Worm (Caenorhabditis elegans) whole organism, L3 larva: ENCODE data around the gene ZK353.9.

Experiments used
- R02D3.7 ChIP-seq: fragments of 150-350 bp; optimal IDR thresholded peaks from 2 replicates; lab custom pipeline; 2014; ENCODE audit warnings: missing biosample characterization, missing genetic modification characterization
- ZK546.5 ChIP-seq: sonication (generic microtip); optimal IDR thresholded peaks from 2 replicates; lab custom pipeline; 2017; ENCODE audit warnings: missing biosample characterization, missing genetic modification characterization
- aly-2 ChIP-seq: fragments of 150-350 bp; optimal IDR thresholded peaks from 2 replicates; lab custom pipeline; 2014; ENCODE audit warnings: missing biosample characterization, missing genetic modification characterization
- ama-1 ChIP-seq: fragments of 150-350 bp; optimal IDR thresholded peaks from 2 replicates; lab custom pipeline; 2018
- ceh-16 ChIP-seq: sonication (generic microtip); optimal IDR thresholded peaks from 2 replicates; lab custom pipeline; 2017; ENCODE audit warnings: missing biosample characterization, missing genetic modification characterization
- ceh-28 ChIP-seq: fragments of 150-350 bp; optimal IDR thresholded peaks from 2 replicates; lab custom pipeline; 2014; ENCODE audit warnings: missing biosample characterization, missing genetic modification reagents, missing genetic modification characterization
- ceh-82 ChIP-seq: fragments of 150-350 bp; optimal IDR thresholded peaks from 2 replicates; lab custom pipeline; 2014; ENCODE audit warnings: missing biosample characterization, missing genetic modification characterization
- ceh-9 ChIP-seq: sonication (generic microtip); optimal IDR thresholded peaks from 2 replicates; lab custom pipeline; 2018; ENCODE audit warnings: missing biosample characterization, missing genetic modification characterization
- daf-12 ChIP-seq: fragments of 150-350 bp; optimal IDR thresholded peaks from 2 replicates; lab custom pipeline; 2014; ENCODE audit warnings: missing biosample characterization, missing genetic modification reagents, missing genetic modification characterization
- egl-27 ChIP-seq: sonication (generic microtip); optimal IDR thresholded peaks from 4 replicates; lab custom pipeline; 2017; ENCODE audit warnings: missing biosample characterization, missing genetic modification reagents, missing genetic modification characterization
- egl-5 ChIP-seq: fragments of 150-350 bp; optimal IDR thresholded peaks from 2 replicates; lab custom pipeline; 2017; ENCODE audit warnings: missing biosample characterization, missing genetic modification reagents, missing genetic modification characterization, inconsistent platforms
- elt-1 ChIP-seq: fragments of 150-350 bp; optimal IDR thresholded peaks from 2 replicates; lab custom pipeline; 2014; ENCODE audit warnings: missing biosample characterization, missing genetic modification characterization
- elt-2 ChIP-seq: sonication (generic microtip); optimal IDR thresholded peaks from 2 replicates; lab custom pipeline; 2016; ENCODE audit warnings: missing genetic modification reagents, mild to moderate bottlenecking, missing genetic modification characterization, missing compliant biosample characterization
- elt-3 ChIP-seq, 3 experiments: fragments of 150-350 bp in 1 of 3; sonication (generic microtip) in 2 of 3; optimal IDR thresholded peaks; 2 replicates in 2 of 3; 4 replicates in 1 of 3; lab custom pipeline; 2014 to 2017; ENCODE audit warnings: missing biosample characterization in 3 of 3, missing genetic modification characterization in 3 of 3
- eor-1 ChIP-seq, 2 experiments: fragments of 150-350 bp; optimal IDR thresholded peaks; 2 replicates each; lab custom pipeline; 2014 to 2018; ENCODE audit warnings: missing biosample characterization in 2 of 2, missing genetic modification characterization in 2 of 2
- fkh-10 ChIP-seq: sonication (generic microtip); optimal IDR thresholded peaks from 2 replicates; lab custom pipeline; 2017; ENCODE audit warnings: missing biosample characterization, missing genetic modification reagents, missing genetic modification characterization
- fkh-2 ChIP-seq: fragments of 150-350 bp; optimal IDR thresholded peaks from 2 replicates; lab custom pipeline; 2014; ENCODE audit warnings: missing biosample characterization, missing genetic modification reagents, missing genetic modification characterization
- fos-1 ChIP-seq: fragments of 150-350 bp; optimal IDR thresholded peaks from 2 replicates; lab custom pipeline; 2014; ENCODE audit warnings: missing biosample characterization, missing genetic modification characterization
- hmg-11 ChIP-seq: sonication (generic microtip); optimal IDR thresholded peaks from 2 replicates; lab custom pipeline; 2016; ENCODE audit warnings: missing genetic modification characterization, missing compliant biosample characterization
- jun-1 ChIP-seq: fragments of 150-350 bp; optimal IDR thresholded peaks from 2 replicates; lab custom pipeline; 2014; ENCODE audit warnings: missing biosample characterization, missing genetic modification reagents, missing genetic modification characterization
- lin-15B ChIP-seq: fragments of 150-350 bp; optimal IDR thresholded peaks from 2 replicates; lab custom pipeline; 2014; ENCODE audit warnings: missing biosample characterization, missing genetic modification characterization
- lin-39 ChIP-seq: fragments of 150-350 bp; optimal IDR thresholded peaks from 2 replicates; lab custom pipeline; 2018; ENCODE audit warnings: missing biosample characterization, missing genetic modification reagents, missing genetic modification characterization
- lsy-12 ChIP-seq: sonication (generic microtip); optimal IDR thresholded peaks from 2 replicates; lab custom pipeline; 2016; ENCODE audit warnings: mild to moderate bottlenecking, missing genetic modification characterization, missing compliant biosample characterization
- mdl-1 ChIP-seq: fragments of 150-350 bp; optimal IDR thresholded peaks from 2 replicates; lab custom pipeline; 2014; ENCODE audit warnings: missing biosample characterization, missing genetic modification characterization
- mml-1 ChIP-seq: fragments of 150-350 bp; sonication (generic microtip); optimal IDR thresholded peaks from 3 replicates; lab custom pipeline; 2014; ENCODE audit warnings: missing biosample characterization, missing genetic modification characterization
- nfya-1 ChIP-seq: sonication (generic microtip); optimal IDR thresholded peaks from 2 replicates; lab custom pipeline; 2017; ENCODE audit warnings: missing genetic modification characterization, mild to moderate bottlenecking, missing compliant biosample characterization, antibody characterized with exemption, moderate library complexity; ENCODE audit not compliant: insufficient read depth
- nhr-11 ChIP-seq: fragments of 150-350 bp; optimal IDR thresholded peaks from 2 replicates; lab custom pipeline; 2014; ENCODE audit warnings: missing biosample characterization, missing genetic modification characterization
- nhr-12 ChIP-seq: fragments of 150-350 bp; optimal IDR thresholded peaks from 2 replicates; lab custom pipeline; 2014; ENCODE audit warnings: missing biosample characterization, missing genetic modification characterization
- nhr-23 ChIP-seq: fragments of 150-350 bp; optimal IDR thresholded peaks from 2 replicates; lab custom pipeline; 2014; ENCODE audit warnings: missing biosample characterization, missing genetic modification reagents, missing genetic modification characterization
- nhr-237 ChIP-seq: fragments of 150-350 bp; optimal IDR thresholded peaks from 2 replicates; lab custom pipeline; 2014; ENCODE audit warnings: missing biosample characterization, missing genetic modification characterization
- nhr-25 ChIP-seq: sonication (generic microtip); optimal IDR thresholded peaks from 2 replicates; lab custom pipeline; 2017; ENCODE audit warnings: missing biosample characterization, missing genetic modification characterization
- nhr-28 ChIP-seq: fragments of 150-350 bp; optimal IDR thresholded peaks from 2 replicates; lab custom pipeline; 2014; ENCODE audit warnings: missing biosample characterization, missing genetic modification characterization
- nhr-43 ChIP-seq: sonication (generic microtip); optimal IDR thresholded peaks from 2 replicates; lab custom pipeline; 2016; ENCODE audit warnings: mild to moderate bottlenecking, missing genetic modification characterization, missing compliant biosample characterization; ENCODE audit not compliant: poor library complexity, severe bottlenecking
- nhr-67 ChIP-seq: fragments of 150-350 bp; optimal IDR thresholded peaks from 2 replicates; lab custom pipeline; 2014; ENCODE audit warnings: missing biosample characterization, missing genetic modification characterization
- nhr-76 ChIP-seq: fragments of 150-350 bp; sonication (generic microtip); optimal IDR thresholded peaks from 5 replicates; lab custom pipeline; 2014; ENCODE audit warnings: missing biosample characterization, missing genetic modification characterization
- nhr-77 ChIP-seq: fragments of 150-350 bp; optimal IDR thresholded peaks from 2 replicates; lab custom pipeline; 2014; ENCODE audit warnings: missing biosample characterization, missing genetic modification characterization
- pha-4 ChIP-seq: fragments of 150-350 bp; optimal IDR thresholded peaks from 2 replicates; lab custom pipeline; 2014; ENCODE audit warnings: missing biosample characterization, missing genetic modification reagents, missing genetic modification characterization
- pqm-1 ChIP-seq: fragments of 150-350 bp; optimal IDR thresholded peaks from 2 replicates; lab custom pipeline; 2017; ENCODE audit warnings: missing biosample characterization, missing genetic modification characterization, inconsistent platforms
- sea-2 ChIP-seq: fragments of 150-350 bp; sonication (generic microtip); optimal IDR thresholded peaks from 4 replicates; lab custom pipeline; 2014; ENCODE audit warnings: missing biosample characterization, missing genetic modification reagents, missing genetic modification characterization
- skn-1 ChIP-seq: fragments of 150-350 bp; optimal IDR thresholded peaks from 2 replicates; lab custom pipeline; 2014; ENCODE audit warnings: missing biosample characterization, missing genetic modification characterization
- snpc-4 ChIP-seq: fragments of 150-350 bp; optimal IDR thresholded peaks from 2 replicates; lab custom pipeline; 2014; ENCODE audit warnings: missing biosample characterization, missing genetic modification characterization
- tbx-2 ChIP-seq: sonication (generic microtip); optimal IDR thresholded peaks from 2 replicates; lab custom pipeline; 2016; ENCODE audit warnings: mild to moderate bottlenecking, missing genetic modification characterization, missing compliant biosample characterization
- unc-39 ChIP-seq: sonication (generic microtip); optimal IDR thresholded peaks from 4 replicates; lab custom pipeline; 2017; ENCODE audit warnings: missing biosample characterization, missing genetic modification characterization
- unc-62 ChIP-seq: fragments of 150-350 bp; sonication (generic microtip); optimal IDR thresholded peaks from 4 replicates; lab custom pipeline; 2014; ENCODE audit warnings: missing biosample characterization, missing genetic modification reagents, missing genetic modification characterization
- zag-1 ChIP-seq: fragments of 150-350 bp; optimal IDR thresholded peaks from 2 replicates; lab custom pipeline; 2014; ENCODE audit warnings: missing biosample characterization, missing genetic modification characterization
- ztf-11 ChIP-seq: fragments of 150-350 bp; optimal IDR thresholded peaks from 2 replicates; lab custom pipeline; 2014; ENCODE audit warnings: missing biosample characterization, missing genetic modification characterization
- ztf-4 ChIP-seq: fragments of 150-350 bp; optimal IDR thresholded peaks from 2 replicates; lab custom pipeline; 2014; ENCODE audit warnings: missing biosample characterization, missing genetic modification characterization

The ZK353.9 gene

ce11 chrIII:8413501-8413900 lies 4.2 kb downstream of the ZK353.9 start:
- TF ChIP-seq nfya-1 (tag; lab: Kevin White, UChicago): no peak
- TF ChIP-seq pha-4 (tag; lab: Kevin White, UChicago): peak; percentile 32

ce11 chrIII:8416871-8417191 lies 7.5 kb downstream of the ZK353.9 start:
- no peak for TF ChIP-seq fkh-10 (GFP tag; lab: Kevin White, UChicago)
- TF ChIP-seq ztf-4 (tag; lab: Kevin White, UChicago): no peak
- TF ChIP-seq fkh-2 (tag; lab: Kevin White, UChicago): no peak
- TF ChIP-seq nhr-23 (tag; lab: Kevin White, UChicago): no peak
- TF ChIP-seq mml-1 (tag; lab: Kevin White, UChicago): no peak
- TF ChIP-seq jun-1 (tag; lab: Kevin White, UChicago): no peak
- TF ChIP-seq elt-3 (tag; optimal IDR thresholded peaks at IDR 0.05; lab: Kevin White, UChicago): no peak
- no peak for TF ChIP-seq nhr-76 (tag; lab: Kevin White, UChicago)
- TF ChIP-seq ceh-16 (tag; lab: Kevin White, UChicago): no peak
- no peak for TF ChIP-seq pqm-1
- no peak for TF ChIP-seq zag-1 (tag; lab: Kevin White, UChicago)

- TF ChIP-seq lsy-12 (tag; lab: Kevin White, UChicago): peak; percentile 95
- no peak for TF ChIP-seq egl-27 (tag; lab: Kevin White, UChicago)
- TF ChIP-seq nhr-25: peak; percentile 91
- no peak for TF ChIP-seq aly-2 (tag; lab: Kevin White, UChicago)
- TF ChIP-seq mml-1 (tag; lab: Kevin White, UChicago): no peak
- peak; percentile 91 for TF ChIP-seq lin-39 (tag; lab: Kevin White, UChicago)
- peak; percentile 79 for TF ChIP-seq pqm-1
- peak; percentile 53 for TF ChIP-seq elt-1 (tag; lab: Kevin White, UChicago)
- TF ChIP-seq fos-1 (tag; lab: Kevin White, UChicago): no peak
- TF ChIP-seq ceh-16 (tag; lab: Kevin White, UChicago): no peak
- TF ChIP-seq ztf-11: peak; percentile 24
- peak; percentile 76 for TF ChIP-seq tbx-2
- peak; percentile 86 for TF ChIP-seq pha-4 (tag; lab: Kevin White, UChicago)
- TF ChIP-seq elt-3 (tag; optimal IDR thresholded peaks at IDR 0.05; lab: Kevin White, UChicago): no peak
- no peak for TF ChIP-seq ama-1
- TF ChIP-seq nhr-28 (tag; lab: Kevin White, UChicago): no peak
- TF ChIP-seq zag-1 (tag; lab: Kevin White, UChicago): peak; percentile 82
- TF ChIP-seq snpc-4 (tag; lab: Kevin White, UChicago): peak; percentile 79
- no peak for TF ChIP-seq nhr-77 (tag; lab: Kevin White, UChicago)
- TF ChIP-seq ZK546.5 (tag; lab: Kevin White, UChicago): peak; percentile 5
- TF ChIP-seq mdl-1 (tag; lab: Kevin White, UChicago): peak; percentile 74
- TF ChIP-seq R02D3.7 (tag; lab: Kevin White, UChicago): peak; percentile 86
- peak; percentile 85 for TF ChIP-seq fkh-2 (tag; lab: Kevin White, UChicago)
- peak; percentile 58 for TF ChIP-seq fkh-10 (GFP tag; lab: Kevin White, UChicago)
- TF ChIP-seq sea-2: peak; percentile 35
- peak; percentile 100 for TF ChIP-seq nfya-1 (tag; lab: Kevin White, UChicago)
- TF ChIP-seq ceh-9 (tag; lab: Kevin White, UChicago): no peak
- TF ChIP-seq egl-5 (tag; lab: Kevin White, UChicago): peak; percentile 93
- TF ChIP-seq nhr-76 (tag; lab: Kevin White, UChicago): no peak
- TF ChIP-seq daf-12 (tag; lab: Kevin White, UChicago): no peak
- TF ChIP-seq lin-15B (tag; lab: Kevin White, UChicago): peak; percentile 94
- TF ChIP-seq elt-2 (tag; lab: Kevin White, UChicago): peak; percentile 77
- peak; percentile 43 for TF ChIP-seq nhr-43
- TF ChIP-seq ztf-4 (tag; lab: Kevin White, UChicago): no peak
- TF ChIP-seq nhr-23 (tag; lab: Kevin White, UChicago): peak; percentile 89
- TF ChIP-seq unc-39 (tag; lab: Kevin White, UChicago): peak; percentile 30
- TF ChIP-seq jun-1 (tag; lab: Kevin White, UChicago): peak; percentile 67
- TF ChIP-seq nhr-12: no peak
- TF ChIP-seq nhr-67: no peak
- TF ChIP-seq eor-1 (tag; optimal IDR thresholded peaks at IDR 0.05; lab: Kevin White, UChicago): no peak
- peak; percentile 67 for TF ChIP-seq nhr-11 (tag; lab: Kevin White, UChicago)
- peak; percentile 97 for TF ChIP-seq ceh-28 (tag; lab: Kevin White, UChicago)
- peak; percentile 32 for TF ChIP-seq skn-1
- TF ChIP-seq nhr-237 (tag; lab: Kevin White, UChicago): no peak
- TF ChIP-seq ceh-82 (tag; lab: Kevin White, UChicago): peak; percentile 89
- TF ChIP-seq unc-62: peak; percentile 94
- TF ChIP-seq hmg-11 (tag; lab: Kevin White, UChicago): peak; percentile 76
Measured at ce11 chrIII:8417192-8417967, 8.1 kb downstream of the ZK353.9 start.
